Worm (Caenorhabditis elegans): Measurements from ENCODE around the gene pqn-48.

DNA sequence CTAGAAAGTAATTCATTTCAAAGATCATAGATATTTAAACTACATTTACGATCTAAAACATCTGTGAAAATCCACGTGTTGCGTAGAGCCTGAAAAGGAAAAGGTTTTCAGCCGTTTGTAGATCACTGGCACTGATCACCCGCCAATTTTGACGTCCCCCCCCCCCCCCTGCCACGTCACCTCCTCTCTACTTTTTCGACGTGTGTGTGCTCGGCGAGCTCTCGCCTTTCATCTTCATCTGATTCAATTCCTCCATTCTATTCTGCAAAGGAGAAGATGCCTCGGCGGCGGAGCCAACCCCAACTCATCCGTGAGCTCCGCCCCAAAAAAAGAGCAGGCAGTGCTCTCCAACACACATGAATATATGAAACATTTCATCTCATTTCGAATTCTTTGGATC, 42.5 kb downstream of the pqn-48 start:
- TF ChIP-seq unc-39 (tag; optimal IDR thresholded peaks at IDR 0.05): no peak
- no peak for TF ChIP-seq unc-62 (GFP tag; optimal IDR thresholded peaks at IDR 0.05)
- no peak for TF ChIP-seq unc-55 (GFP tag; optimal IDR thresholded peaks at IDR 0.05)
- TF ChIP-seq lin-39 (tag; optimal IDR thresholded peaks at IDR 0.05): no peak
- TF ChIP-seq fos-1 (tag; optimal IDR thresholded peaks at IDR 0.05): no peak
- no peak for TF ChIP-seq C34F6.9 (tag; optimal IDR thresholded peaks at IDR 0.05)
- TF ChIP-seq ceh-82 (tag; optimal IDR thresholded peaks at IDR 0.05): no peak

All from whole organism, L2 larva.